Worm (Caenorhabditis elegans) whole organism, L3 larva: ENCODE data around the gene C01G5.9.

Source experiments
- ama-1 ChIP-seq: fragments of 150-350 bp; optimal IDR thresholded peaks from 2 replicates; lab custom pipeline; 2018
- elt-3 ChIP-seq, 3 experiments: fragments of 150-350 bp in 1 of 3; sonication (generic microtip) in 2 of 3; optimal IDR thresholded peaks; 2 replicates in 2 of 3; 4 replicates in 1 of 3; lab custom pipeline; 2014 to 2017; ENCODE audit warnings: missing biosample characterization in 3 of 3, missing genetic modification characterization in 3 of 3
- nhr-25 ChIP-seq: sonication (generic microtip); optimal IDR thresholded peaks from 2 replicates; lab custom pipeline; 2017; ENCODE audit warnings: missing biosample characterization, missing genetic modification characterization
- pqm-1 ChIP-seq: fragments of 150-350 bp; optimal IDR thresholded peaks from 2 replicates; lab custom pipeline; 2017; ENCODE audit warnings: missing biosample characterization, missing genetic modification characterization, inconsistent platforms
- skn-1 ChIP-seq: fragments of 150-350 bp; optimal IDR thresholded peaks from 2 replicates; lab custom pipeline; 2014; ENCODE audit warnings: missing biosample characterization, missing genetic modification characterization
- tbx-2 ChIP-seq: sonication (generic microtip); optimal IDR thresholded peaks from 2 replicates; lab custom pipeline; 2016; ENCODE audit warnings: mild to moderate bottlenecking, missing genetic modification characterization, missing compliant biosample characterization

ce11 chrIV:6542962-6543361 lies 23.3 kb downstream of the C01G5.9 start:
- no peak for TF ChIP-seq nhr-25
- TF ChIP-seq tbx-2 (tag; lab: Kevin White, UChicago): no peak
- TF ChIP-seq pqm-1 (tag; lab: Kevin White, UChicago): no peak
- no peak for TF ChIP-seq ama-1 (lab: Kevin White, UChicago)
- TF ChIP-seq skn-1 (tag; lab: Kevin White, UChicago): no peak
- no peak for TF ChIP-seq elt-3 (tag; optimal IDR thresholded peaks at IDR 0.05; lab: Kevin White, UChicago)
